Worm (Caenorhabditis elegans) whole organism, young adult: ENCODE data around the gene F08D12.2.

ENCODE experiments used
- F37B4.10 ChIP-seq: fragments of 200-800 bp; sonication (Bioruptor generic); IDR thresholded peaks from 2 replicates; pipeline ENCODE4 v1.3.6; 2022; ENCODE audit warnings: missing genetic modification characterization, missing compliant biosample characterization
- Y56A3A.18 ChIP-seq: fragments of 200-800 bp; sonication (Bioruptor generic); IDR thresholded peaks from 2 replicates; pipeline ENCODE4 v1.3.6; 2022; ENCODE audit warnings: missing genetic modification reagents, missing genetic modification characterization, missing compliant biosample characterization
- ZK185.1 ChIP-seq: sonication (generic microtip); optimal IDR thresholded peaks from 2 replicates; lab custom pipeline; 2016; ENCODE audit warnings: mild to moderate bottlenecking, missing genetic modification characterization, missing compliant biosample characterization; ENCODE audit not compliant: poor library complexity, severe bottlenecking
- atf-7 ChIP-seq: sonication (generic microtip); optimal IDR thresholded peaks from 2 replicates; lab custom pipeline; 2017; ENCODE audit warnings: mild to moderate bottlenecking, missing genetic modification characterization, missing compliant biosample characterization
- ceh-27 ChIP-seq: fragments of 200-800 bp; sonication (Bioruptor generic); optimal IDR thresholded peaks from 2 replicates; lab custom pipeline; 2018; ENCODE audit warnings: mild to moderate bottlenecking, missing genetic modification characterization, moderate library complexity, missing compliant biosample characterization
- egrh-3 ChIP-seq: fragments of 200-800 bp; sonication (Bioruptor generic); IDR thresholded peaks from 2 replicates; pipeline ENCODE4 v1.3.6; 2022; ENCODE audit warnings: missing genetic modification reagents, missing genetic modification characterization, missing compliant biosample characterization
- ets-4 ChIP-seq: fragments of 200-800 bp; sonication (Bioruptor generic); optimal IDR thresholded peaks from 2 replicates; lab custom pipeline; 2018; ENCODE audit warnings: mild to moderate bottlenecking, missing genetic modification characterization, missing compliant biosample characterization
- hsf-1 ChIP-seq: fragments of 200-800 bp; sonication (Bioruptor generic); IDR thresholded peaks from 2 replicates; pipeline ENCODE4 v1.3.6; 2022; ENCODE audit warnings: missing genetic modification reagents, missing genetic modification characterization, missing compliant biosample characterization
- lin-26 ChIP-seq: fragments of 200-800 bp; sonication (Bioruptor generic); IDR thresholded peaks from 2 replicates; pipeline ENCODE4 v1.3.6; 2022; ENCODE audit warnings: missing genetic modification reagents, missing genetic modification characterization, missing compliant biosample characterization
- madf-10 ChIP-seq: sonication (generic microtip); optimal IDR thresholded peaks from 2 replicates; lab custom pipeline; 2016; ENCODE audit warnings: mild to moderate bottlenecking, missing genetic modification characterization, missing compliant biosample characterization
- madf-6 ChIP-seq: fragments of 200-800 bp; sonication (Bioruptor generic); IDR thresholded peaks from 2 replicates; pipeline ENCODE4 v1.3.6; 2022; ENCODE audit warnings: missing genetic modification reagents, missing genetic modification characterization, missing compliant biosample characterization
- mel-28 ChIP-seq: sonication (generic microtip); optimal IDR thresholded peaks from 2 replicates; lab custom pipeline; 2016; ENCODE audit warnings: borderline replicate concordance, mild to moderate bottlenecking, missing genetic modification characterization, missing compliant biosample characterization
- snpc-4 ChIP-seq, 5 experiments: fragments of 150-350 bp in 1 of 5; sonication (generic microtip) in 4 of 5; optimal IDR thresholded peaks; 2 replicates each; lab custom pipeline; 2014 to 2018; ENCODE audit warnings: missing genetic modification characterization in 5 of 5, missing biosample characterization in 3 of 5, antibody characterized with exemption in 2 of 5, mild to moderate bottlenecking in 2 of 5, missing compliant biosample characterization in 2 of 5, missing genotype in 2 of 5, moderate library complexity in 2 of 5, missing genetic modification reagents in 1 of 5
- ztf-25 ChIP-seq: fragments of 200-800 bp; sonication (Bioruptor generic); IDR thresholded peaks from 2 replicates; pipeline ENCODE4 v1.3.6; 2022; ENCODE audit warnings: missing genetic modification reagents, missing genetic modification characterization, missing compliant biosample characterization

- TF ChIP-seq egrh-3 (no peak), madf-6 (no peak), ztf-25 (GFP tag; lab: Robert Waterston, UW) (no peak), madf-10 (no peak), snpc-4 (GFP tag; optimal IDR thresholded peaks at IDR 0.05; lab: Kevin White, UChicago) (no peak), snpc-4 (tag; optimal IDR thresholded peaks at IDR 0.05; lab: Kevin White, UChicago) (no peak), ets-4 (no peak), hsf-1 (GFP tag; lab: Robert Waterston, UW) (no peak), F37B4.10 (no peak), ZK185.1 (tag; lab: Kevin White, UChicago) (no peak), lin-26 (GFP tag; lab: Robert Waterston, UW) (no peak), mel-28 (tag; lab: Kevin White, UChicago) (no peak), ceh-27 (GFP tag; lab: Kevin White, UChicago) (no peak), atf-7 (tag; lab: Kevin White, UChicago) (no peak), Y56A3A.18 (GFP tag; lab: Robert Waterston, UW) (no peak)
These were observed 15.0 kb downstream of the F08D12.2 start for ce11 chrII:2796431-2796830.
